Fruit fly (Drosophila melanogaster) whole organism, prepupa: ENCODE results near the gene ng4.
A peak's percentile ranks its signal among the peaks of the same experiment; 100 is the strongest.
"Not testable (repeated sequence)": the region's sequence is repeated elsewhere in the genome, so short reads cannot be mapped to it uniquely, and the experiment has no call there.

Experiments used
- Blimp-1 ChIP-seq: fragments of 200-800 bp; sonication (Bioruptor generic); optimal IDR thresholded peaks from 3 replicates; lab custom pipeline; 2017; ENCODE audit warnings: missing biosample characterization, missing genetic modification characterization, mild to moderate bottlenecking, moderate library complexity, missing genetic modification reagents
- CG10631 ChIP-seq: fragments of 200-800 bp; sonication (Bioruptor generic); optimal IDR thresholded peaks from 2 replicates; lab custom pipeline; 2016; ENCODE audit warnings: missing biosample characterization, missing genetic modification characterization
- CG11294 ChIP-seq: fragments of 200-800 bp; sonication (Bioruptor generic); IDR thresholded peaks from 2 replicates; pipeline ENCODE4 v1.3.6; 2022; ENCODE audit warnings: missing biosample characterization, missing genetic modification characterization
- CG11762 ChIP-seq: fragments of 200-800 bp; sonication (Bioruptor generic); optimal IDR thresholded peaks from 3 replicates; lab custom pipeline; 2016; ENCODE audit warnings: missing biosample characterization, missing genetic modification characterization; ENCODE audit not compliant: insufficient read depth
- CG11902 ChIP-seq: fragments of 200-800 bp; sonication (Bioruptor generic); optimal IDR thresholded peaks from 3 replicates; lab custom pipeline; 2016; ENCODE audit warnings: missing biosample characterization, missing genetic modification characterization
- CG1621 ChIP-seq: fragments of 200-800 bp; sonication (Bioruptor generic); optimal IDR thresholded peaks from 3 replicates; lab custom pipeline; 2018; ENCODE audit warnings: missing biosample characterization, mild to moderate bottlenecking, missing genetic modification characterization
- CG3032 ChIP-seq: fragments of 200-800 bp; optimal IDR thresholded peaks from 2 replicates; lab custom pipeline; 2019; ENCODE audit warnings: missing biosample characterization, mild to moderate bottlenecking, missing genetic modification characterization, moderate library complexity
- CG31627 ChIP-seq: fragments of 200-800 bp; sonication (Bioruptor generic); optimal IDR thresholded peaks from 3 replicates; lab custom pipeline; 2016; ENCODE audit warnings: missing biosample characterization, missing genetic modification characterization
- CG32006 ChIP-seq: fragments of 200-800 bp; sonication (Bioruptor generic); optimal IDR thresholded peaks from 3 replicates; lab custom pipeline; 2017; ENCODE audit warnings: missing biosample characterization, mild to moderate bottlenecking, missing genetic modification characterization
- CG34406 ChIP-seq: fragments of 200-800 bp; sonication (Bioruptor generic); optimal IDR thresholded peaks from 3 replicates; lab custom pipeline; 2016; ENCODE audit warnings: missing biosample characterization, missing genetic modification characterization
- CG3919 ChIP-seq: fragments of 200-800 bp; sonication (Bioruptor generic); optimal IDR thresholded peaks from 3 replicates; lab custom pipeline; 2016; ENCODE audit warnings: missing biosample characterization, missing genetic modification characterization
- CG6276 ChIP-seq: fragments of 200-800 bp; sonication (Bioruptor generic); optimal IDR thresholded peaks from 2 replicates; lab custom pipeline; 2017; ENCODE audit warnings: missing biosample characterization, mild to moderate bottlenecking, missing genetic modification characterization
- CG6808 ChIP-seq: fragments of 200-800 bp; sonication (Bioruptor generic); optimal IDR thresholded peaks from 3 replicates; lab custom pipeline; 2017; ENCODE audit warnings: missing biosample characterization, missing genetic modification characterization, mild to moderate bottlenecking, moderate library complexity, missing genetic modification reagents
- CG7368 ChIP-seq: fragments of 200-800 bp; sonication (Bioruptor generic); optimal IDR thresholded peaks from 3 replicates; lab custom pipeline; 2016; ENCODE audit warnings: missing biosample characterization, missing genetic modification characterization
- CG8119 ChIP-seq: fragments of 200-800 bp; sonication (Bioruptor generic); IDR thresholded peaks from 3 replicates; pipeline ENCODE4 v1.3.6; 2022; ENCODE audit warnings: missing biosample characterization, missing genetic modification characterization
- CG8319 ChIP-seq: fragments of 200-800 bp; sonication (Bioruptor generic); optimal IDR thresholded peaks from 3 replicates; lab custom pipeline; 2016; ENCODE audit warnings: missing biosample characterization, missing genetic modification characterization
- CG8632 ChIP-seq: fragments of 200-800 bp; sonication (Bioruptor generic); optimal IDR thresholded peaks from 3 replicates; lab custom pipeline; 2016; ENCODE audit warnings: missing biosample characterization, missing genetic modification characterization
- CG9139 ChIP-seq: fragments of 200-800 bp; sonication (Bioruptor generic); optimal IDR thresholded peaks from 3 replicates; lab custom pipeline; 2017; ENCODE audit warnings: missing biosample characterization, mild to moderate bottlenecking, missing genetic modification characterization
- Eip78C ChIP-seq: fragments of 200-800 bp; sonication (Bioruptor generic); peaks from one replicate; lab custom pipeline; 2016; ENCODE audit warnings: missing biosample characterization, missing genetic modification characterization
- Eip93F ChIP-seq: fragments of 200-800 bp; sonication (Bioruptor generic); optimal IDR thresholded peaks from 2 replicates; lab custom pipeline; 2016; ENCODE audit warnings: missing biosample characterization, mild to moderate bottlenecking, missing genetic modification characterization
- Ets21C ChIP-seq: fragments of 200-800 bp; sonication (Bioruptor generic); optimal IDR thresholded peaks from 3 replicates; lab custom pipeline; 2016; ENCODE audit warnings: missing biosample characterization, missing genetic modification characterization
- Ets96B ChIP-seq: fragments of 200-800 bp; optimal IDR thresholded peaks from 2 replicates; lab custom pipeline; 2019; ENCODE audit warnings: missing biosample characterization, mild to moderate bottlenecking, missing genetic modification characterization, moderate library complexity
- Gug ChIP-seq: fragments of 200-800 bp; sonication (Bioruptor generic); IDR thresholded peaks from 2 replicates; pipeline ENCODE4 v1.3.6; 2022; ENCODE audit warnings: missing biosample characterization, missing genetic modification characterization
- Hr38 ChIP-seq: sonication (Bioruptor generic); optimal IDR thresholded peaks from 2 replicates; lab custom pipeline; 2016; ENCODE audit warnings: missing biosample characterization, missing genetic modification characterization
- Hr4 ChIP-seq: fragments of 200-800 bp; sonication (Bioruptor generic); optimal IDR thresholded peaks from 3 replicates; lab custom pipeline; 2016; ENCODE audit warnings: missing biosample characterization, missing genetic modification characterization
- Met ChIP-seq: fragments of 200-800 bp; sonication (Bioruptor generic); optimal IDR thresholded peaks from 3 replicates; lab custom pipeline; 2016; ENCODE audit warnings: missing biosample characterization, missing genetic modification characterization
- OdsH ChIP-seq: fragments of 200-800 bp; sonication (Bioruptor generic); optimal IDR thresholded peaks from 3 replicates; lab custom pipeline; 2016; ENCODE audit warnings: missing biosample characterization, missing genetic modification characterization
- Sox102F ChIP-seq: fragments of 200-800 bp; sonication (Bioruptor generic); optimal IDR thresholded peaks from 2 replicates; lab custom pipeline; 2016; ENCODE audit warnings: missing biosample characterization, mild to moderate bottlenecking, missing genetic modification characterization
- Sox14 ChIP-seq: fragments of 200-800 bp; sonication (Bioruptor generic); optimal IDR thresholded peaks from 3 replicates; lab custom pipeline; 2016; ENCODE audit warnings: missing biosample characterization, missing genetic modification characterization
- achi ChIP-seq: fragments of 200-800 bp; sonication (Bioruptor generic); optimal IDR thresholded peaks from 3 replicates; lab custom pipeline; 2016; ENCODE audit warnings: missing biosample characterization, missing genetic modification characterization
- acj6 ChIP-seq: fragments of 200-800 bp; sonication (Bioruptor generic); optimal IDR thresholded peaks from 3 replicates; lab custom pipeline; 2016; ENCODE audit warnings: missing biosample characterization, missing genetic modification characterization
- cyc ChIP-seq: fragments of 200-800 bp; sonication (Bioruptor generic); optimal IDR thresholded peaks from 3 replicates; lab custom pipeline; 2016; ENCODE audit warnings: missing biosample characterization, missing genetic modification characterization
- dac ChIP-seq: fragments of 200-800 bp; sonication (Bioruptor generic); optimal IDR thresholded peaks from 2 replicates; lab custom pipeline; 2017; ENCODE audit warnings: missing biosample characterization, mild to moderate bottlenecking, missing genetic modification characterization
- dsx ChIP-seq: fragments of 200-800 bp; optimal IDR thresholded peaks from 3 replicates; lab custom pipeline; 2019; ENCODE audit warnings: missing biosample characterization, mild to moderate bottlenecking, missing genetic modification characterization, moderate library complexity; ENCODE audit not compliant: poor library complexity, severe bottlenecking
- esn ChIP-seq: fragments of 200-800 bp; sonication (Bioruptor generic); optimal IDR thresholded peaks from 2 replicates; lab custom pipeline; 2016; ENCODE audit warnings: missing biosample characterization, mild to moderate bottlenecking, missing genetic modification characterization, moderate library complexity
- fd85E ChIP-seq: fragments of 200-800 bp; sonication (Bioruptor generic); optimal IDR thresholded peaks from 3 replicates; lab custom pipeline; 2016; ENCODE audit warnings: missing biosample characterization, missing genetic modification characterization
- fkh ChIP-seq: fragments of 200-800 bp; sonication (Bioruptor generic); optimal IDR thresholded peaks from 3 replicates; lab custom pipeline; 2017; ENCODE audit warnings: missing biosample characterization, mild to moderate bottlenecking, missing genetic modification characterization, moderate library complexity
- net ChIP-seq: fragments of 200-800 bp; sonication (Bioruptor generic); optimal IDR thresholded peaks from 3 replicates; lab custom pipeline; 2016; ENCODE audit warnings: missing biosample characterization, missing genetic modification characterization
- pdm3 ChIP-seq: fragments of 200-800 bp; sonication (Bioruptor generic); optimal IDR thresholded peaks from 3 replicates; lab custom pipeline; 2016; ENCODE audit warnings: missing biosample characterization, missing genetic modification characterization
- salr ChIP-seq, 2 experiments: fragments of 200-800 bp; sonication (Bioruptor generic); optimal IDR thresholded peaks; 3 replicates each; lab custom pipeline; 2016 to 2018; ENCODE audit warnings: missing biosample characterization in 2 of 2, missing genetic modification characterization in 2 of 2, mild to moderate bottlenecking in 1 of 2
- spab ChIP-seq: fragments of 200-800 bp; sonication (Bioruptor generic); optimal IDR thresholded peaks from 2 replicates; lab custom pipeline; 2017; ENCODE audit warnings: missing biosample characterization, mild to moderate bottlenecking, missing genetic modification characterization, missing genetic modification reagents
- svp ChIP-seq: fragments of 200-800 bp; sonication (Bioruptor generic); peaks from one replicate; lab custom pipeline; 2016; ENCODE audit warnings: missing biosample characterization, missing genetic modification characterization
- vri ChIP-seq: fragments of 200-800 bp; sonication (Bioruptor generic); optimal IDR thresholded peaks from 3 replicates; lab custom pipeline; 2016; ENCODE audit warnings: missing biosample characterization, mild to moderate bottlenecking, missing genetic modification characterization

ng4 gene

DNA sequence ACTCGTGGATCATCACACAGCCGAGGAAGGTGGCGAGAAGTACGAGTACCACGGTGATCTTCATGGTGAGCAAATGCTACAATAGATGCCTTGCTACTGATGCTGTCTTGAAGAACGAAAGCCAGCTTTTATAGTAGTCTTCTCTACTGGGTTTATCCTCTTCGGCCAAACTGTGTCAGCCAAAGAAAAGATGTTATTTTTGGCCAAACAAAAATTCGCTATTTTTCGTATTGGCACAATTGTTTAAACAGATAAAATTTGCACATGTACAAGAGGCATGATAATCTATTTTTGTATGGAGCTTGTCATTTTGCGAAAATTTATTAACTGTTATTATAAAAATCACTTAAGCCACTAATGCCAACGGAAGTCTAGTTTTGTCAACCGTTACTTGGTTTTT, 3.5 kb downstream of the ng4 start, which contains the start of gene ng2:
TSS of gene ng2 (minus strand) at position 101 of the 400 bp plus-strand sequence.
- not testable (repeated sequence) for TF ChIP-seq cyc, CG6808, CG8632 (GFP tag; lab: Kevin White, UChicago)

dm6 chrX:3236586-3236985, 7.4 kb downstream of the ng4 start, which contains the start of gene CG14265:
Gene CG14265, minus strand, starts transcription at chrX:3236686.
- TF ChIP-seq CG11902, result no peak
- TF ChIP-seq Met (GFP tag; lab: Kevin White, UChicago), result no peak
- no peak for TF ChIP-seq CG7368 (GFP tag; lab: Kevin White, UChicago)
- TF ChIP-seq Blimp-1 (GFP tag; lab: Kevin White, UChicago), result no peak
- no peak for TF ChIP-seq CG3032
- no peak for TF ChIP-seq dac (GFP tag; lab: Kevin White, UChicago)

- no peak for TF ChIP-seq Sox102F (GFP tag; lab: Kevin White, UChicago)
- TF ChIP-seq Hr38 (GFP tag; lab: Kevin White, UChicago), result no peak
- TF ChIP-seq CG1621 (tag; lab: Kevin White, UChicago), result no peak
Measured at dm6 chrX:3233683-3234082, 10.3 kb downstream of the ng4 start.

DNA sequence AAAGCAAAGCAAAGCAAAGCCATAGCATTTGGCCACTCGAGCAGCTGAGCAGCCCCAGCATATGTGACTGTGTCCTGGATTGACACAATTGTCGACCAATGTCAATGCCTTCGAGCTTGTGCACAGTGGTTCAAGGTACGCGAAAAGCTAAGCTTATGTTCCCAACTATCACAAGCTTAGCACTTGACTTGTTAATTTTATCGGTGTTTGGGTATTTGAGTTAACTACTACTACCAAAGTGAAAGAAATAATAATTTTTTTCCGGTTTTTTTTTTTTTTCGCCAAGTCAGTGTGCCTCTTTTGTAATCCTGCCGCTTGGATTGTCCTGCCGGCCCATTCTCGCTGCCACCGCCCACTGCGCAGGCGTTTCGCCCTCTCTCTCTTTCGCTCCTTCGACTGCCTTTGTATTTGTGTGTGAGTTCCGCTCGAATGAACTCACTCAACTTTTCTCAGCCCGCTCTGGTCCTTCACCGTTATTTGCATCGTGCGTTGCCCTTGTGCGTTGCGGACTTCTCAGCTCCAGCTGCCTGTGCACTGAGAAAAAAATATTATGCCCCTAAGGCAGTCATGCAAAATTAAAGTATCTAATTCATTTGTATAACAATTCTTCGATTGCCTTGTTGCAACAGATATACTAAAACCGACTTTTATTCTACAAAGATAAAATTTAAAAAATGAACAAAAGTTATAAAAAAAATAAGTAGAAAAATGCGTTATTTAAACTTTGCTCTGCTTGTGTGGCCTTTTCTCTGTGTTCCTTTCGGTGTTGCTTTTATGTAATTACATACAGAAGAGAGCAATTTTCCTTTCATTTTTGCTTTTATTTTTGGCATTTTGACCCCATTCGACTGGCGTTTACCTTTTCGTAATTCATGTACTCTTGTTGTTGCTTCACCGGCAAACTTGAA, 37.9 kb downstream of the ng4 start:
- peak; percentile 28 for TF ChIP-seq net (GFP tag; lab: Kevin White, UChicago)
- TF ChIP-seq achi, result peak; percentile 60
- no peak for TF ChIP-seq CG3032
- TF ChIP-seq CG8319 (GFP tag; lab: Kevin White, UChicago), result peak; percentile 23
- TF ChIP-seq CG32006 (GFP tag; lab: Kevin White, UChicago), result peak; percentile 32
- TF ChIP-seq CG9139 (GFP tag; lab: Kevin White, UChicago), result no peak
- peak; percentile 40 for TF ChIP-seq spab (GFP tag; lab: Kevin White, UChicago)
- TF ChIP-seq CG6808 (GFP tag; lab: Kevin White, UChicago), result peak; percentile 31
- TF ChIP-seq Eip93F, result no peak
- peak; percentile 87 for TF ChIP-seq Eip78C
- TF ChIP-seq pdm3 (GFP tag; lab: Kevin White, UChicago), result peak; percentile 33
- no peak for TF ChIP-seq fkh (GFP tag; lab: Kevin White, UChicago)
- peak; percentile 64 for TF ChIP-seq CG7368 (GFP tag; lab: Kevin White, UChicago)
- peak; percentile 41 for TF ChIP-seq OdsH (GFP tag; lab: Kevin White, UChicago)
- peak; percentile 27 for TF ChIP-seq CG10631 (GFP tag; lab: Kevin White, UChicago)
- TF ChIP-seq CG11294 (GFP tag; lab: Robert Waterston, UW), result peak; percentile 41
- peak; percentile 52 for TF ChIP-seq esn (GFP tag; lab: Kevin White, UChicago)
- peak; percentile 2 for TF ChIP-seq CG11762 (GFP tag; lab: Kevin White, UChicago)
- peak; percentile 71 for TF ChIP-seq svp (GFP tag; lab: Kevin White, UChicago)
- TF ChIP-seq CG8632 (GFP tag; lab: Kevin White, UChicago), result peak; percentile 26
- TF ChIP-seq CG6276 (GFP tag; lab: Kevin White, UChicago), result peak; percentile 19
- TF ChIP-seq Hr4 (GFP tag; lab: Kevin White, UChicago), result peak; percentile 44
- peak; percentile 30 for TF ChIP-seq CG34406 (GFP tag; lab: Kevin White, UChicago)
- peak; percentile 31 for TF ChIP-seq Ets21C (GFP tag; lab: Kevin White, UChicago)
- TF ChIP-seq salr (GFP tag; optimal IDR thresholded peaks at IDR 0.05; lab: Kevin White, UChicago), result peak in 1 of 2 experiments; percentile 26
- peak; percentile 31 for TF ChIP-seq fd85E (GFP tag; lab: Kevin White, UChicago)
- TF ChIP-seq acj6 (GFP tag; lab: Kevin White, UChicago), result peak; percentile 51
- peak; percentile 57 for TF ChIP-seq CG3919
- no peak for TF ChIP-seq dsx (GFP tag; lab: Kevin White, UChicago)
- TF ChIP-seq CG31627 (GFP tag; lab: Kevin White, UChicago), result peak; percentile 41
- peak; percentile 28 for TF ChIP-seq Sox14 (GFP tag; lab: Kevin White, UChicago)
- peak; percentile 17 for TF ChIP-seq Ets96B (tag; lab: Kevin White, UChicago)
- TF ChIP-seq Gug (GFP tag; lab: Robert Waterston, UW), result 0 out of 2 replicates have a peak, but pooled peaks have one; percentile 17
- TF ChIP-seq CG8119 (GFP tag; lab: Robert Waterston, UW), result peak; percentile 55; the same call in 2 of the 3 replicates
- peak; percentile 22 for TF ChIP-seq CG11902
- peak; percentile 33 for TF ChIP-seq vri
